Worm (Caenorhabditis elegans) whole organism, L4 larva: Measurements from ENCODE around the gene pepm-1.
A peak's percentile ranks its signal among the peaks of the same experiment; 100 is the strongest.

Source experiments
- F37D6.2 ChIP-seq: sonication (generic microtip); optimal IDR thresholded peaks from 2 replicates; lab custom pipeline; 2016; ENCODE audit warnings: mild to moderate bottlenecking, missing genetic modification characterization, missing compliant biosample characterization
- F44E2.7 ChIP-seq: fragments of 200-800 bp; sonication (Bioruptor generic); IDR thresholded peaks from 2 replicates; pipeline ENCODE4 v2.1.2; 2022; ENCODE audit warnings: missing genetic modification characterization, missing compliant biosample characterization
- R02D3.7 ChIP-seq: fragments of 150-350 bp; sonication (generic microtip); optimal IDR thresholded peaks from 3 replicates; lab custom pipeline; 2014; ENCODE audit warnings: missing biosample characterization, missing genetic modification characterization
- Y105C5A.15 ChIP-seq: fragments of 200-800 bp; sonication (Bioruptor generic); IDR thresholded peaks from 2 replicates; pipeline ENCODE4 v1.3.6; 2022; ENCODE audit warnings: missing genetic modification characterization, missing compliant biosample characterization
- Y48G9A.11 ChIP-seq: fragments of 200-800 bp; sonication (Bioruptor generic); IDR thresholded peaks from 2 replicates; pipeline ENCODE4 v1.3.6; 2022; ENCODE audit warnings: missing genetic modification reagents, missing genetic modification characterization, missing compliant biosample characterization
- ZK546.5 ChIP-seq, 2 experiments: sonication (generic microtip); optimal IDR thresholded peaks; 2 replicates each; lab custom pipeline; 2017; ENCODE audit warnings: missing biosample characterization in 2 of 2, missing genetic modification characterization in 2 of 2
- aly-2 ChIP-seq: sonication (generic microtip); optimal IDR thresholded peaks from 2 replicates; lab custom pipeline; 2018; ENCODE audit warnings: missing biosample characterization, missing genetic modification characterization
- arid-1 ChIP-seq: fragments of 200-800 bp; sonication (Bioruptor generic); conservative IDR thresholded peaks from 2 replicates; pipeline ENCODE4 v1.3.6; 2022; ENCODE audit warnings: missing genetic modification reagents, missing genetic modification characterization, missing compliant biosample characterization
- ceh-20 ChIP-seq: fragments of 200-800 bp; sonication (Bioruptor generic); IDR thresholded peaks from 2 replicates; pipeline ENCODE4 v1.3.6; 2022; ENCODE audit warnings: missing genetic modification reagents, missing genetic modification characterization, missing compliant biosample characterization
- ceh-28 ChIP-seq: fragments of 150-350 bp; optimal IDR thresholded peaks from 2 replicates; lab custom pipeline; 2014; ENCODE audit warnings: missing biosample characterization, missing genetic modification reagents, missing genetic modification characterization
- ceh-44 ChIP-seq: fragments of 200-800 bp; sonication (Bioruptor generic); IDR thresholded peaks from 2 replicates; pipeline ENCODE4 v1.3.6; 2022; ENCODE audit warnings: missing genetic modification reagents, missing genetic modification characterization, missing compliant biosample characterization
- ceh-62 ChIP-seq: sonication (generic microtip); optimal IDR thresholded peaks from 2 replicates; lab custom pipeline; 2017; ENCODE audit warnings: missing biosample characterization, missing genetic modification characterization
- cey-2 ChIP-seq: sonication (generic microtip); optimal IDR thresholded peaks from 3 replicates; lab custom pipeline; 2017; ENCODE audit warnings: missing genetic modification characterization, mild to moderate bottlenecking, missing compliant biosample characterization, antibody characterized with exemption, borderline replicate concordance; ENCODE audit not compliant: insufficient read depth
- ctbp-1 ChIP-seq: fragments of 200-800 bp; sonication (Bioruptor generic); IDR thresholded peaks from 2 replicates; pipeline ENCODE4 v1.3.6; 2022; ENCODE audit warnings: missing genetic modification reagents, missing genetic modification characterization, missing compliant biosample characterization
- daf-12 ChIP-seq: fragments of 150-350 bp; optimal IDR thresholded peaks from 2 replicates; lab custom pipeline; 2014; ENCODE audit warnings: missing biosample characterization, missing genetic modification reagents, missing genetic modification characterization
- daf-19 ChIP-seq: fragments of 200-800 bp; sonication (Bioruptor generic); conservative IDR thresholded peaks from 2 replicates; pipeline ENCODE4 v1.3.6; 2022; ENCODE audit warnings: missing genetic modification characterization, missing compliant biosample characterization
- daf-8 ChIP-seq: fragments of 200-800 bp; sonication (Bioruptor generic); IDR thresholded peaks from 2 replicates; pipeline ENCODE4 v1.3.6; 2022; ENCODE audit warnings: missing genetic modification characterization, missing compliant biosample characterization
- egl-27 ChIP-seq: sonication (generic microtip); optimal IDR thresholded peaks from 3 replicates; lab custom pipeline; 2017; ENCODE audit warnings: missing biosample characterization, missing genetic modification reagents, missing genetic modification characterization
- fos-1 ChIP-seq: fragments of 150-350 bp; optimal IDR thresholded peaks from 2 replicates; lab custom pipeline; 2014; ENCODE audit warnings: missing biosample characterization, missing genetic modification characterization
- hlh-11 ChIP-seq: fragments of 200-800 bp; sonication (Bioruptor generic); optimal IDR thresholded peaks from 2 replicates; lab custom pipeline; 2018; ENCODE audit warnings: mild to moderate bottlenecking, missing genetic modification characterization, missing compliant biosample characterization
- hlh-30 ChIP-seq: sonication (generic microtip); optimal IDR thresholded peaks from 2 replicates; lab custom pipeline; 2017; ENCODE audit warnings: antibody characterized with exemption, mild to moderate bottlenecking, missing genetic modification characterization, missing compliant biosample characterization; ENCODE audit not compliant: insufficient read depth
- jun-1 ChIP-seq: fragments of 150-350 bp; optimal IDR thresholded peaks from 2 replicates; lab custom pipeline; 2014; ENCODE audit warnings: missing biosample characterization, missing genetic modification reagents, missing genetic modification characterization
- lin-1 ChIP-seq: fragments of 200-800 bp; sonication (Bioruptor generic); IDR thresholded peaks from 2 replicates; pipeline ENCODE4 v1.3.6; 2022; ENCODE audit warnings: missing genetic modification reagents, missing genetic modification characterization, missing compliant biosample characterization
- lin-15B ChIP-seq: fragments of 150-350 bp; sonication (generic microtip); optimal IDR thresholded peaks from 3 replicates; lab custom pipeline; 2014; ENCODE audit warnings: missing biosample characterization, missing genetic modification characterization
- lin-29 ChIP-seq: fragments of 200-800 bp; sonication (Bioruptor generic); IDR thresholded peaks from 2 replicates; pipeline ENCODE4 v1.3.6; 2022; ENCODE audit warnings: missing genetic modification reagents, missing genetic modification characterization, missing compliant biosample characterization
- lin-38 ChIP-seq: fragments of 200-800 bp; sonication (Bioruptor generic); IDR thresholded peaks from 2 replicates; pipeline ENCODE4 v1.3.6; 2022; ENCODE audit warnings: missing genetic modification reagents, missing genetic modification characterization, missing compliant biosample characterization
- lin-39 ChIP-seq: fragments of 150-350 bp; optimal IDR thresholded peaks from 2 replicates; lab custom pipeline; 2014; ENCODE audit warnings: missing biosample characterization, missing genetic modification reagents, missing genetic modification characterization
- lsy-2 ChIP-seq, 2 experiments: fragments of 150-350 bp in 1 of 2; sonication (generic microtip) in 1 of 2; optimal IDR thresholded peaks; 2 replicates each; lab custom pipeline; 2014 to 2017; ENCODE audit warnings: missing biosample characterization in 2 of 2, missing genetic modification characterization in 2 of 2
- madf-5 ChIP-seq, 2 experiments: fragments of 200-800 bp; sonication (Bioruptor generic); IDR thresholded peaks; 2 replicates each; pipeline ENCODE4 v1.3.6; 2022; ENCODE audit warnings: missing compliant biosample characterization in 2 of 2, missing genetic modification characterization in 2 of 2
- mdt-29 ChIP-seq: fragments of 200-800 bp; sonication (Bioruptor generic); IDR thresholded peaks from 2 replicates; pipeline ENCODE4 v1.3.6; 2022; ENCODE audit warnings: missing genetic modification reagents, missing genetic modification characterization, missing compliant biosample characterization
- nhr-25 ChIP-seq: sonication (generic microtip); optimal IDR thresholded peaks from 2 replicates; lab custom pipeline; 2017; ENCODE audit warnings: missing genetic modification characterization, mild to moderate bottlenecking, missing compliant biosample characterization, antibody characterized with exemption, moderate library complexity, borderline replicate concordance; ENCODE audit not compliant: insufficient read depth
- nhr-41 ChIP-seq: fragments of 200-800 bp; sonication (Bioruptor generic); IDR thresholded peaks from 2 replicates; pipeline ENCODE4 v1.3.6; 2022; ENCODE audit warnings: missing genetic modification reagents, missing genetic modification characterization, missing compliant biosample characterization
- nhr-6 ChIP-seq: fragments of 150-350 bp; optimal IDR thresholded peaks from 2 replicates; lab custom pipeline; 2014; ENCODE audit warnings: missing biosample characterization, missing genetic modification characterization
- nhr-77 ChIP-seq: fragments of 150-350 bp; optimal IDR thresholded peaks from 2 replicates; lab custom pipeline; 2014; ENCODE audit warnings: missing biosample characterization, missing genetic modification characterization
- pha-4 ChIP-seq, 2 experiments: fragments of 150-350 bp in 1 of 2; fragments of 200-800 bp in 1 of 2; sonication (Bioruptor generic) in 1 of 2; IDR thresholded peaks in 1 of 2; optimal IDR thresholded peaks in 1 of 2; 2 replicates each; pipeline versions ENCODE4 v1.3.6 to Lab custom; 2014 to 2022; ENCODE audit warnings: missing genetic modification characterization in 2 of 2, missing genetic modification reagents in 2 of 2, missing biosample characterization in 1 of 2, missing compliant biosample characterization in 1 of 2
- rbr-2 ChIP-seq: sonication (generic microtip); optimal IDR thresholded peaks from 2 replicates; lab custom pipeline; 2016; ENCODE audit warnings: missing genotype, missing genetic modification characterization, missing compliant biosample characterization
- sdz-12 ChIP-seq: fragments of 200-800 bp; sonication (Bioruptor generic); optimal IDR thresholded peaks from 2 replicates; lab custom pipeline; 2018; ENCODE audit warnings: mild to moderate bottlenecking, missing genetic modification characterization, missing compliant biosample characterization
- set-16 ChIP-seq: fragments of 200-800 bp; sonication (Bioruptor generic); IDR thresholded peaks from 2 replicates; pipeline ENCODE4 v1.3.6; 2022; ENCODE audit warnings: missing genetic modification reagents, missing genetic modification characterization, missing compliant biosample characterization
- skn-1 ChIP-seq: fragments of 150-350 bp; optimal IDR thresholded peaks from 2 replicates; lab custom pipeline; 2014; ENCODE audit warnings: missing biosample characterization, missing genetic modification characterization
- snpc-1.2 ChIP-seq: fragments of 200-800 bp; sonication (Bioruptor generic); IDR thresholded peaks from 2 replicates; pipeline ENCODE4 v1.3.6; 2022; ENCODE audit warnings: missing genetic modification reagents, missing genetic modification characterization, missing compliant biosample characterization
- snpc-4 ChIP-seq: fragments of 150-350 bp; optimal IDR thresholded peaks from 2 replicates; lab custom pipeline; 2014; ENCODE audit warnings: missing biosample characterization, missing genetic modification characterization
- spr-1 ChIP-seq: sonication (generic microtip); optimal IDR thresholded peaks from 2 replicates; lab custom pipeline; 2016; ENCODE audit warnings: mild to moderate bottlenecking, missing genetic modification characterization, missing compliant biosample characterization
- vab-7 ChIP-seq: fragments of 200-800 bp; sonication (Bioruptor generic); IDR thresholded peaks from 2 replicates; pipeline ENCODE4 v1.3.6; 2022; ENCODE audit warnings: missing genetic modification reagents, missing genetic modification characterization, missing compliant biosample characterization
- zfp-2 ChIP-seq: sonication (generic microtip); optimal IDR thresholded peaks from 2 replicates; lab custom pipeline; 2016; ENCODE audit warnings: mild to moderate bottlenecking, missing genetic modification characterization, missing compliant biosample characterization
- zip-11 ChIP-seq: fragments of 200-800 bp; sonication (Bioruptor generic); IDR thresholded peaks from 2 replicates; pipeline ENCODE4 v1.3.6; 2022; ENCODE audit warnings: missing genetic modification characterization, missing compliant biosample characterization
- zip-2 ChIP-seq: fragments of 150-350 bp; optimal IDR thresholded peaks from 2 replicates; lab custom pipeline; 2014; ENCODE audit warnings: missing biosample characterization, missing genetic modification characterization

The pepm-1 gene

ce11 chrV:14322743-14323142 lies 6.2 kb upstream of the pepm-1 start, which contains the start of gene F47B8.3 (continued):
- TF ChIP-seq set-16 (no peak), fos-1 (tag; lab: Kevin White, UChicago) (no peak), egl-27 (no peak), lin-1 (GFP tag; lab: Robert Waterston, UW) (no peak), lsy-2 (tag; optimal IDR thresholded peaks at IDR 0.05; lab: Kevin White, UChicago) (peak in 1 of 2 experiments; percentile 49), jun-1 (tag; lab: Kevin White, UChicago) (no peak), ceh-62 (tag; lab: Kevin White, UChicago) (no peak), nhr-25 (no peak), hlh-11 (tag; lab: Kevin White, UChicago) (peak; percentile 31), madf-5 (GFP tag; IDR thresholded peaks at IDR 0.05; lab: Robert Waterston, UW) (no peak), pha-4 (GFP tag; IDR thresholded peaks at IDR 0.05; lab: Robert Waterston, UW) (no peak), pha-4 (tag; optimal IDR thresholded peaks at IDR 0.05; lab: Kevin White, UChicago) (no peak), vab-7 (no peak)

- TF ChIP-seq ZK546.5 (tag; optimal IDR thresholded peaks at IDR 0.05; lab: Kevin White, UChicago): no peak
- no peak for TF ChIP-seq nhr-6 (tag; lab: Kevin White, UChicago)
- no peak for TF ChIP-seq F37D6.2 (tag; lab: Kevin White, UChicago)
- no peak for TF ChIP-seq F44E2.7
- no peak for TF ChIP-seq lin-1 (GFP tag; lab: Robert Waterston, UW)
- TF ChIP-seq egl-27: no peak
- TF ChIP-seq lin-29 (GFP tag; lab: Robert Waterston, UW): no peak
- no peak for TF ChIP-seq zip-2 (tag; lab: Kevin White, UChicago)
- no peak for TF ChIP-seq Y105C5A.15 (GFP tag; lab: Robert Waterston, UW)
- TF ChIP-seq ceh-44 (GFP tag; lab: Robert Waterston, UW): no peak
- no peak for TF ChIP-seq sdz-12 (GFP tag; lab: Kevin White, UChicago)
- no peak for TF ChIP-seq lin-38 (GFP tag; lab: Robert Waterston, UW)
- no peak for TF ChIP-seq cey-2 (tag; lab: Kevin White, UChicago)
- no peak for TF ChIP-seq ctbp-1
- TF ChIP-seq daf-8 (GFP tag; lab: Robert Waterston, UW): no peak
- no peak for TF ChIP-seq aly-2
- no peak for TF ChIP-seq zfp-2 (tag; lab: Kevin White, UChicago)
- TF ChIP-seq spr-1 (tag; lab: Kevin White, UChicago): no peak
- TF ChIP-seq ceh-20: no peak
- peak; percentile 90; the same call in 1 of the 2 replicates for TF ChIP-seq pha-4 (GFP tag; IDR thresholded peaks at IDR 0.05; lab: Robert Waterston, UW)
- TF ChIP-seq pha-4 (tag; optimal IDR thresholded peaks at IDR 0.05; lab: Kevin White, UChicago): no peak
- no peak for TF ChIP-seq R02D3.7 (tag; lab: Kevin White, UChicago)
- no peak for TF ChIP-seq ceh-28 (tag; lab: Kevin White, UChicago)
- no peak for TF ChIP-seq zip-11 (GFP tag; lab: Robert Waterston, UW)
- TF ChIP-seq jun-1 (tag; lab: Kevin White, UChicago): no peak
- TF ChIP-seq daf-12 (tag; lab: Kevin White, UChicago): no peak
- TF ChIP-seq daf-19: no peak
- TF ChIP-seq snpc-4 (tag; lab: Kevin White, UChicago): no peak
- TF ChIP-seq rbr-2 (tag; lab: Kevin White, UChicago): no peak
- TF ChIP-seq lin-15B (tag; lab: Kevin White, UChicago): no peak
- TF ChIP-seq nhr-41 (GFP tag; lab: Robert Waterston, UW): 0 out of 2 replicates have a peak, but pooled peaks have one; percentile 6
- TF ChIP-seq skn-1 (tag; lab: Kevin White, UChicago): no peak
- no peak for TF ChIP-seq nhr-25
- peak; percentile 45 for TF ChIP-seq hlh-30 (tag; lab: Kevin White, UChicago)
- no peak for TF ChIP-seq lin-39
- no peak for TF ChIP-seq arid-1 (GFP tag; lab: Robert Waterston, UW)
- no peak for TF ChIP-seq Y48G9A.11 (GFP tag; lab: Robert Waterston, UW)
- TF ChIP-seq snpc-1.2 (GFP tag; lab: Robert Waterston, UW): no peak
- no peak for TF ChIP-seq hlh-11 (tag; lab: Kevin White, UChicago)
- no peak for TF ChIP-seq mdt-29 (GFP tag; lab: Robert Waterston, UW)
- TF ChIP-seq nhr-77 (tag; lab: Kevin White, UChicago): peak; percentile 20
Measured at ce11 chrV:14324502-14325467, 4.1 kb upstream of the pepm-1 start, which contains the start of the genes F47B8.4 and F47B8.18. Gene F47B8.4 (minus strand): TSS chrV:14324673. Gene F47B8.18 (minus strand): TSS chrV:14325464.
